Fruit fly (Drosophila melanogaster) S2 (cell line): ENCODE results near the gene CG10337.

Experiments
- CG8478 ChIP-seq: fragments of >200 bp; optimal IDR thresholded peaks from 2 replicates; lab custom pipeline; 2018
- CTCF ChIP-seq, 2 experiments: fragments of >200 bp; optimal IDR thresholded peaks; 2 replicates each; lab custom pipeline; 2018

dm6 chr2L:19574364-19574763, 27.6 kb upstream of the CG10337 start:
- TF ChIP-seq CTCF (optimal IDR thresholded peaks at IDR 0.05; lab: Kevin White, UChicago) = no peak
- TF ChIP-seq CG8478 (lab: Kevin White, UChicago) = no peak
